Worm (Caenorhabditis elegans) whole organism, mixed stage, embryonic: ENCODE results near the gene R10E8.1.

Experiments used
- blmp-1 ChIP-seq: fragments of 150-350 bp; optimal IDR thresholded peaks from 2 replicates; lab custom pipeline; 2014; ENCODE audit warnings: missing biosample characterization, missing genetic modification characterization
- ceh-43 ChIP-seq: fragments of 200-800 bp; sonication (Bioruptor generic); optimal IDR thresholded peaks from 2 replicates; lab custom pipeline; 2018; ENCODE audit warnings: mild to moderate bottlenecking, missing genetic modification characterization, moderate library complexity, missing compliant biosample characterization
- ces-1 ChIP-seq: fragments of 150-350 bp; optimal IDR thresholded peaks from 2 replicates; lab custom pipeline; 2014; ENCODE audit warnings: missing biosample characterization, missing genetic modification reagents, missing genetic modification characterization
- drap-1 ChIP-seq: fragments of 200-800 bp; sonication (Bioruptor generic); optimal IDR thresholded peaks from 3 replicates; lab custom pipeline; 2018; ENCODE audit warnings: mild to moderate bottlenecking, missing genetic modification characterization, missing compliant biosample characterization
- elt-3 ChIP-seq: fragments of 150-350 bp; optimal IDR thresholded peaks from 2 replicates; lab custom pipeline; 2014; ENCODE audit warnings: missing biosample characterization, missing genetic modification characterization
- lin-13 ChIP-seq: fragments of 150-350 bp; optimal IDR thresholded peaks from 2 replicates; lab custom pipeline; 2014; ENCODE audit warnings: missing biosample characterization, missing genetic modification characterization
- nhr-28 ChIP-seq: fragments of 150-350 bp; optimal IDR thresholded peaks from 2 replicates; lab custom pipeline; 2014; ENCODE audit warnings: missing biosample characterization, missing genetic modification characterization
- snpc-4 ChIP-seq: fragments of 150-350 bp; optimal IDR thresholded peaks from 2 replicates; lab custom pipeline; 2014; ENCODE audit warnings: missing biosample characterization, missing genetic modification characterization
- sptf-1 ChIP-seq: sonication (generic microtip); optimal IDR thresholded peaks from 2 replicates; lab custom pipeline; 2017; ENCODE audit warnings: mild to moderate bottlenecking, missing genetic modification characterization, moderate library complexity, missing compliant biosample characterization
- unc-39 ChIP-seq: fragments of 150-350 bp; optimal IDR thresholded peaks from 2 replicates; lab custom pipeline; 2014; ENCODE audit warnings: missing biosample characterization, missing genetic modification characterization
- unc-62 ChIP-seq: fragments of 150-350 bp; optimal IDR thresholded peaks from 2 replicates; lab custom pipeline; 2014; ENCODE audit warnings: missing biosample characterization, missing genetic modification reagents, missing genetic modification characterization

DNA sequence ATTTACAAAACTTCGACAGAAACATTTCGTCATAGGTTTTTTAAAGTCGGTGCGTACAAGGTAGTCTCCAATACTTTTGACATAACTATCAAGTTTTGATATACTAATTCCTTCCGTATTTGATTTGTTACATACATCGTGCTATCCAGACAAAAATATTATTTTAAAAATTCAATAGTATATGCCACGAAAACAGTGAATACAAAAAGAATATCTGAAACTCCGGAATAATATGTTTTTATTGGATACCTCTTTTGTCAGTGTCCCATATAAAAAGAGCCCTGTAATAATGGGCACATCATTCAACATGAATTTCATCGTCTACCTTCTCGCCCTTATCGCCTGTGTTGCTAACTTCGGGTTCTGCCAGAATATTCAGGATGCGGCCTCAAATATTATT is 40.1 kb upstream of the R10E8.1 start, which contains the start of gene Y51A2A.12:
- TF ChIP-seq ces-1 (no peak), unc-39 (tag; lab: Kevin White, UChicago) (no peak), unc-62 (GFP tag; lab: Kevin White, UChicago) (no peak), blmp-1 (tag; lab: Kevin White, UChicago) (no peak), elt-3 (tag; lab: Kevin White, UChicago) (no peak), drap-1 (no peak), sptf-1 (no peak), nhr-28 (no peak), snpc-4 (no peak), ceh-43 (no peak), lin-13 (no peak)
